Worm (Caenorhabditis elegans) whole organism, L1 larva: ENCODE results near the gene dsl-7.
A peak's percentile ranks its signal among the peaks of the same experiment; 100 is the strongest.

Experiments
- C16A3.4 ChIP-seq: fragments of 150-350 bp; optimal IDR thresholded peaks from 2 replicates; lab custom pipeline; 2014; ENCODE audit warnings: missing biosample characterization, missing genetic modification characterization
- Y116A8C.19 ChIP-seq: sonication (generic microtip); optimal IDR thresholded peaks from 2 replicates; lab custom pipeline; 2016; ENCODE audit warnings: missing compliant biosample characterization, missing genetic modification characterization, borderline replicate concordance
- ama-1 ChIP-seq: fragments of 150-350 bp; optimal IDR thresholded peaks from 2 replicates; lab custom pipeline; 2014
- blmp-1 ChIP-seq: fragments of 150-350 bp; optimal IDR thresholded peaks from 2 replicates; lab custom pipeline; 2014; ENCODE audit warnings: missing biosample characterization, missing genetic modification characterization
- efl-1 ChIP-seq, 4 experiments: fragments of 150-350 bp; optimal IDR thresholded peaks in 3 of 4; peaks in 1 of 4; 1 replicate in 1 of 4; 2 replicates in 3 of 4; lab custom pipeline; 2014; ENCODE audit warnings: missing biosample characterization in 2 of 4, missing genetic modification characterization in 2 of 4, missing genetic modification reagents in 2 of 4
- efl-3 ChIP-seq: fragments of 200-800 bp; sonication (Bioruptor generic); optimal IDR thresholded peaks from 2 replicates; lab custom pipeline; 2018; ENCODE audit warnings: mild to moderate bottlenecking, missing genetic modification characterization, missing compliant biosample characterization
- egl-27 ChIP-seq, 2 experiments: fragments of 150-350 bp in 1 of 2; sonication (generic microtip); optimal IDR thresholded peaks; 3 replicates each; lab custom pipeline; 2017 to 2018; ENCODE audit warnings: missing biosample characterization in 2 of 2, missing genetic modification characterization in 2 of 2, missing genetic modification reagents in 2 of 2
- elt-2 ChIP-seq: sonication (generic microtip); optimal IDR thresholded peaks from 2 replicates; lab custom pipeline; 2016; ENCODE audit warnings: missing genetic modification characterization, mild to moderate bottlenecking, inconsistent platforms, missing compliant biosample characterization, missing genetic modification reagents
- elt-3 ChIP-seq, 6 experiments: fragments of 150-350 bp in 1 of 6; sonication (generic microtip); optimal IDR thresholded peaks; 2 replicates each; lab custom pipeline; 2017 to 2018; ENCODE audit warnings: missing biosample characterization in 6 of 6, missing genetic modification characterization in 6 of 6, inconsistent platforms in 1 of 6
- ets-5 ChIP-seq: fragments of 200-800 bp; sonication (Bioruptor generic); IDR thresholded peaks from 2 replicates; pipeline ENCODE4 v1.3.6; 2022; ENCODE audit warnings: missing genetic modification characterization, missing compliant biosample characterization
- fkh-10 ChIP-seq: sonication (generic microtip); optimal IDR thresholded peaks from 2 replicates; lab custom pipeline; 2017; ENCODE audit warnings: missing biosample characterization, missing genetic modification reagents, missing genetic modification characterization
- fkh-4 ChIP-seq: sonication (generic microtip); optimal IDR thresholded peaks from 2 replicates; lab custom pipeline; 2016; ENCODE audit warnings: missing compliant biosample characterization, missing genetic modification characterization, borderline replicate concordance
- grh-1 ChIP-seq: fragments of 200-800 bp; sonication (Bioruptor generic); IDR thresholded peaks from 2 replicates; pipeline ENCODE4 v1.3.6; 2022; ENCODE audit warnings: missing genetic modification reagents, missing genetic modification characterization, missing compliant biosample characterization
- hlh-4 ChIP-seq: sonication (generic microtip); optimal IDR thresholded peaks from 2 replicates; lab custom pipeline; 2016; ENCODE audit warnings: mild to moderate bottlenecking, missing genetic modification characterization, missing compliant biosample characterization
- hpl-2 ChIP-seq: fragments of 150-350 bp; optimal IDR thresholded peaks from 2 replicates; lab custom pipeline; 2014; ENCODE audit warnings: missing biosample characterization, missing genetic modification reagents, missing genetic modification characterization
- irx-1 ChIP-seq: sonication (generic microtip); optimal IDR thresholded peaks from 2 replicates; lab custom pipeline; 2016; ENCODE audit warnings: missing genetic modification characterization, missing compliant biosample characterization
- jun-1 ChIP-seq: fragments of 150-350 bp; optimal IDR thresholded peaks from 2 replicates; lab custom pipeline; 2014; ENCODE audit warnings: missing biosample characterization, missing genetic modification reagents, missing genetic modification characterization
- lin-13 ChIP-seq: fragments of 150-350 bp; optimal IDR thresholded peaks from 2 replicates; lab custom pipeline; 2014; ENCODE audit warnings: missing biosample characterization, missing genetic modification reagents, missing genetic modification characterization
- lin-14 ChIP-seq: fragments of 200-800 bp; sonication (Bioruptor generic); optimal IDR thresholded peaks from 2 replicates; lab custom pipeline; 2018; ENCODE audit warnings: mild to moderate bottlenecking, missing genetic modification characterization, moderate library complexity, missing compliant biosample characterization
- lin-35 ChIP-seq, 2 experiments: fragments of 150-350 bp; optimal IDR thresholded peaks; 2 replicates each; lab custom pipeline; 2014; ENCODE audit warnings: missing biosample characterization in 2 of 2, missing genetic modification characterization in 2 of 2, missing genetic modification reagents in 2 of 2
- mep-1 ChIP-seq: fragments of 150-350 bp; optimal IDR thresholded peaks from 2 replicates; lab custom pipeline; 2014; ENCODE audit warnings: missing biosample characterization, missing genetic modification characterization
- nhr-11 ChIP-seq: fragments of 150-350 bp; optimal IDR thresholded peaks from 2 replicates; lab custom pipeline; 2014; ENCODE audit warnings: missing biosample characterization, missing genetic modification characterization
- nhr-19 ChIP-seq: fragments of 200-800 bp; sonication (Bioruptor generic); conservative IDR thresholded peaks from 2 replicates; pipeline ENCODE4 v1.3.6; 2022; ENCODE audit warnings: missing genetic modification characterization, missing compliant biosample characterization
- nhr-20 ChIP-seq: sonication (generic microtip); optimal IDR thresholded peaks from 2 replicates; lab custom pipeline; 2016; ENCODE audit warnings: mild to moderate bottlenecking, missing genetic modification characterization, missing compliant biosample characterization
- nhr-237 ChIP-seq: fragments of 150-350 bp; optimal IDR thresholded peaks from 2 replicates; lab custom pipeline; 2014; ENCODE audit warnings: missing biosample characterization, missing genetic modification characterization
- nhr-71 ChIP-seq: sonication (generic microtip); optimal IDR thresholded peaks from 2 replicates; lab custom pipeline; 2016; ENCODE audit warnings: mild to moderate bottlenecking, missing genetic modification characterization, moderate library complexity, missing compliant biosample characterization
- nhr-90 ChIP-seq: sonication (generic microtip); optimal IDR thresholded peaks from 2 replicates; lab custom pipeline; 2016; ENCODE audit warnings: mild to moderate bottlenecking, missing genetic modification characterization, missing compliant biosample characterization; ENCODE audit not compliant: poor library complexity
- pag-3 ChIP-seq: sonication (generic microtip); optimal IDR thresholded peaks from 2 replicates; lab custom pipeline; 2017; ENCODE audit warnings: missing genetic modification characterization, mild to moderate bottlenecking, missing compliant biosample characterization, antibody characterized with exemption, borderline replicate concordance; ENCODE audit not compliant: insufficient read depth
- snu-23 ChIP-seq: sonication (generic microtip); optimal IDR thresholded peaks from 2 replicates; lab custom pipeline; 2016; ENCODE audit warnings: missing genetic modification characterization, missing compliant biosample characterization
- sox-4 ChIP-seq: sonication (generic microtip); optimal IDR thresholded peaks from 2 replicates; lab custom pipeline; 2016; ENCODE audit warnings: missing genetic modification characterization, missing compliant biosample characterization
- sup-37 ChIP-seq: fragments of 200-800 bp; sonication (Bioruptor generic); optimal IDR thresholded peaks from 2 replicates; lab custom pipeline; 2018; ENCODE audit warnings: mild to moderate bottlenecking, missing genetic modification characterization, missing compliant biosample characterization
- unc-130 ChIP-seq: fragments of 150-350 bp; optimal IDR thresholded peaks from 2 replicates; lab custom pipeline; 2017; ENCODE audit warnings: missing biosample characterization, missing genetic modification characterization, inconsistent platforms
- unc-30 ChIP-seq: sonication (generic microtip); optimal IDR thresholded peaks from 2 replicates; lab custom pipeline; 2017; ENCODE audit warnings: missing biosample characterization, missing genetic modification characterization
- unc-62 ChIP-seq: fragments of 150-350 bp; optimal IDR thresholded peaks from 2 replicates; lab custom pipeline; 2014; ENCODE audit warnings: missing biosample characterization, missing genetic modification reagents, missing genetic modification characterization
- unc-86 ChIP-seq: sonication (generic microtip); optimal IDR thresholded peaks from 2 replicates; lab custom pipeline; 2016; ENCODE audit warnings: missing genetic modification characterization, missing compliant biosample characterization
- unc-98 ChIP-seq: fragments of 200-800 bp; sonication (Bioruptor generic); IDR thresholded peaks from 2 replicates; pipeline ENCODE4 v1.3.6; 2022; ENCODE audit warnings: missing genetic modification characterization, missing compliant biosample characterization
- ztf-4 ChIP-seq: fragments of 150-350 bp; optimal IDR thresholded peaks from 2 replicates; lab custom pipeline; 2014; ENCODE audit warnings: missing biosample characterization, missing genetic modification characterization

The dsl-7 gene

DNA sequence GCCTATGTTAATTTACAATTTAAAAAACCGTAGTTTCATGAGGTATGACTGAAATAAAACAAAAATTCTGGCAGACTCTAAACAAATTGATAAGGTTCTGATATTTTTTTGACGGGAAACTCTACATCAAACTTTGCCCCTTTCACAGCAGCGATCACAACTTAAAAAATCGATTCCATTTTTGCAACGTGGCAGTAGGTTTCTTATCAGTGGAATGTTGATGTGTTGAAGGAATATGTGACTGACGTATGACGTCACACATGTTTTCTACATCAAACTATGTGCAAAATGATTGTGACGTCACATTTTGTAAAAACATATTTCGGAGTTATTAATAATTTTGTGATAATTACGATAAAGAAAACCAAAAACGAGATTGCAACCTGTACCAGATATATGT, 19.0 kb downstream of the dsl-7 start:
- no peak for TF ChIP-seq nhr-19
- TF ChIP-seq elt-3 (tag; optimal IDR thresholded peaks at IDR 0.05; lab: Kevin White, UChicago), result no peak
- TF ChIP-seq ama-1 (lab: Kevin White, UChicago), result no peak
- no peak for TF ChIP-seq lin-13 (GFP tag; lab: Kevin White, UChicago)
- no peak for TF ChIP-seq snu-23
- peak in 1 of 2 experiments; percentile 21 for TF ChIP-seq lin-35 (GFP tag; optimal IDR thresholded peaks at IDR 0.05; lab: Kevin White, UChicago)
- peak; percentile 93 for TF ChIP-seq elt-2 (tag; lab: Kevin White, UChicago)
- TF ChIP-seq fkh-4 (tag; lab: Kevin White, UChicago), result no peak
- TF ChIP-seq Y116A8C.19 (tag; lab: Kevin White, UChicago), result no peak
- TF ChIP-seq unc-86 (tag; lab: Kevin White, UChicago), result no peak
- no peak for TF ChIP-seq unc-130 (tag; lab: Kevin White, UChicago)
- TF ChIP-seq irx-1 (tag; lab: Kevin White, UChicago), result no peak
- TF ChIP-seq fkh-10 (GFP tag; lab: Kevin White, UChicago), result no peak
- no peak for TF ChIP-seq hlh-4 (tag; lab: Kevin White, UChicago)
- TF ChIP-seq egl-27 (tag; optimal IDR thresholded peaks at IDR 0.05; lab: Kevin White, UChicago), result no peak
- no peak for TF ChIP-seq ztf-4 (tag; lab: Kevin White, UChicago)
- TF ChIP-seq unc-62 (GFP tag; lab: Kevin White, UChicago), result no peak
- TF ChIP-seq nhr-71 (tag; lab: Kevin White, UChicago), result peak; percentile 5
- TF ChIP-seq mep-1, result no peak
- TF ChIP-seq sup-37 (GFP tag; lab: Kevin White, UChicago), result no peak
- TF ChIP-seq nhr-237 (tag; lab: Kevin White, UChicago), result no peak
- no peak for TF ChIP-seq ets-5 (GFP tag; lab: Robert Waterston, UW)
- TF ChIP-seq efl-3 (GFP tag; lab: Kevin White, UChicago), result no peak
- peak; percentile 18 for TF ChIP-seq nhr-20 (tag; lab: Kevin White, UChicago)
- TF ChIP-seq pag-3 (tag; lab: Kevin White, UChicago), result no peak
- no peak for TF ChIP-seq nhr-11 (tag; lab: Kevin White, UChicago)
- no peak for TF ChIP-seq lin-14
- TF ChIP-seq blmp-1 (tag; lab: Kevin White, UChicago), result no peak
- TF ChIP-seq unc-98 (GFP tag; lab: Robert Waterston, UW), result no peak

DNA sequence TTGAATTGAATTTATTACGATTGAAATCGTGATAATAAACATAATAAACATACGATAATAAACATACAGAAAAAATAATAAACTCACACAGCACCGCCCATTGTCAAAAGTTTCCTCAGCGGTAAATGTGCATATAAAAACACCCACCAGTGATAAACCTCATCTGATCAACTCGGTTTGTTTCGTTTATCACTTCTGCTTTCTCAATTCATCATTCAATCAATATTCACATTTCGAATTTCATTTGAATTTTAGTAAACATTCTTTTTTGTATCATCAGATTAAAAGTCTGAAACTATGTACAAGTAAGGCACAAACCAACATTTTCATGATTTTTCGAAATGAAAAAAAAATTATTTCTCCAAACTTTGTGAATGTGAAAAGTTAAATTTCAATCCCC, 20.2 kb downstream of the dsl-7 start, which contains the start of gene try-10:
Gene try-10 (minus strand): TSS at position 101 of the 400 bp plus-strand sequence.
- TF ChIP-seq unc-30 (tag; lab: Kevin White, UChicago) (no peak), elt-3 (tag; optimal IDR thresholded peaks at IDR 0.05; lab: Kevin White, UChicago) (no peak), unc-98 (GFP tag; lab: Robert Waterston, UW) (no peak), unc-62 (GFP tag; lab: Kevin White, UChicago) (no peak), nhr-90 (tag; lab: Kevin White, UChicago) (no peak), jun-1 (tag; lab: Kevin White, UChicago) (no peak), grh-1 (GFP tag; lab: Robert Waterston, UW) (no peak), sox-4 (tag; lab: Kevin White, UChicago) (no peak), hpl-2 (GFP tag; lab: Kevin White, UChicago) (no peak)

DNA sequence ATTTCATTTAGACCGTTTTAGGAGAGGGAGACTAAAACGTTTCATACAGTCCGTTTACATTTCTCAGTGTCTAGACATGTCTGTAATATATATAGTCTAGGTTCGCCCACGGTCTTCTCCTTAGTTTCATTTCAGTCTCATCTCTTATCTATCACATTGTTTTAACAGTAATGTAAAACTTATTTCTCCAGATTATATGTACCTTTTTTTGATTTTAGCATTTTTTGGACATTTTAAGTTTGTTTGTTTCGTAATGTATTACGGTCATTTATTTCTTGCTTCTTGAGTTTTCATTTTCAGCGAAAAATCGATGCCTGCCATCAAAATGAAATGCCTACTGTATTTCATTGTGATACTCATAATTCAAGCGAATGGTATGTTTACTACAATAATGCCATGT, 20.9 kb downstream of the dsl-7 start, which contains the start of gene F15B9.6:
Gene F15B9.6 (plus strand): TSS at position 301 of the 400 bp plus-strand sequence.
- TF ChIP-seq C16A3.4 (tag; lab: Kevin White, UChicago) (no peak), efl-1 (optimal IDR thresholded peaks at IDR 0.05; lab: Kevin White, UChicago) (no peak), efl-1 (GFP tag; optimal IDR thresholded peaks at IDR 0.05 in 1 of 2; lab: Kevin White, UChicago) (peak in 1 of 2 experiments; percentile 47)
